Worm (Caenorhabditis elegans) whole organism, L4 larva: Measurements from ENCODE around the gene C25H3.10.

Source experiments
- F37D6.2 ChIP-seq: sonication (generic microtip); optimal IDR thresholded peaks from 2 replicates; lab custom pipeline; 2016; ENCODE audit warnings: mild to moderate bottlenecking, missing genetic modification characterization, missing compliant biosample characterization
- F44E2.7 ChIP-seq: fragments of 200-800 bp; sonication (Bioruptor generic); IDR thresholded peaks from 2 replicates; pipeline ENCODE4 v2.1.2; 2022; ENCODE audit warnings: missing genetic modification characterization, missing compliant biosample characterization
- T20F7.1 ChIP-seq: fragments of 200-800 bp; sonication (Bioruptor generic); optimal IDR thresholded peaks from 2 replicates; lab custom pipeline; 2018; ENCODE audit warnings: mild to moderate bottlenecking, missing genetic modification characterization, missing compliant biosample characterization
- Y5F2A.4 ChIP-seq: fragments of 200-800 bp; sonication (Bioruptor generic); optimal IDR thresholded peaks from 2 replicates; lab custom pipeline; 2018; ENCODE audit warnings: mild to moderate bottlenecking, missing genetic modification characterization, missing compliant biosample characterization
- Y75B8A.6 ChIP-seq: fragments of 200-800 bp; sonication (Bioruptor generic); IDR thresholded peaks from 2 replicates; pipeline ENCODE4 v1.3.6; 2022; ENCODE audit warnings: missing genetic modification reagents, missing genetic modification characterization, missing compliant biosample characterization
- ZK337.2 ChIP-seq: fragments of 200-800 bp; sonication (Bioruptor generic); IDR thresholded peaks from 2 replicates; pipeline ENCODE4 v1.3.6; 2022; ENCODE audit warnings: missing genetic modification reagents, missing genetic modification characterization, missing compliant biosample characterization
- arid-1 ChIP-seq: fragments of 200-800 bp; sonication (Bioruptor generic); conservative IDR thresholded peaks from 2 replicates; pipeline ENCODE4 v1.3.6; 2022; ENCODE audit warnings: missing genetic modification reagents, missing genetic modification characterization, missing compliant biosample characterization
- ceh-32 ChIP-seq: sonication (generic microtip); optimal IDR thresholded peaks from 2 replicates; lab custom pipeline; 2016; ENCODE audit warnings: mild to moderate bottlenecking, missing genetic modification characterization, missing compliant biosample characterization; ENCODE audit not compliant: poor library complexity
- ceh-82 ChIP-seq: sonication (generic microtip); optimal IDR thresholded peaks from 2 replicates; lab custom pipeline; 2017; ENCODE audit warnings: missing biosample characterization, missing genetic modification characterization
- daf-16 ChIP-seq, 3 experiments: sonication (generic microtip); optimal IDR thresholded peaks; 2 replicates each; lab custom pipeline; 2016 to 2017; ENCODE audit warnings: missing genetic modification characterization in 3 of 3, missing genetic modification reagents in 3 of 3, mild to moderate bottlenecking in 2 of 3, missing compliant biosample characterization in 2 of 3, missing biosample characterization in 1 of 3, moderate library complexity in 1 of 3
- dmd-6 ChIP-seq: fragments of 200-800 bp; sonication (Bioruptor generic); IDR thresholded peaks from 2 replicates; pipeline ENCODE4 v1.3.6; 2022; ENCODE audit warnings: missing genetic modification reagents, missing genetic modification characterization, missing compliant biosample characterization
- dmd-8 ChIP-seq: fragments of 200-800 bp; sonication (Bioruptor generic); IDR thresholded peaks from 2 replicates; pipeline ENCODE4 v1.3.6; 2022; ENCODE audit warnings: missing genetic modification characterization, missing compliant biosample characterization
- duxl-1 ChIP-seq: sonication (generic microtip); optimal IDR thresholded peaks from 2 replicates; lab custom pipeline; 2016; ENCODE audit warnings: mild to moderate bottlenecking, missing genetic modification characterization, moderate library complexity, missing compliant biosample characterization; ENCODE audit not compliant: poor library complexity
- dve-1 ChIP-seq: sonication (generic microtip); optimal IDR thresholded peaks from 2 replicates; lab custom pipeline; 2017; ENCODE audit warnings: antibody characterized with exemption, mild to moderate bottlenecking, missing genetic modification characterization, missing compliant biosample characterization; ENCODE audit not compliant: insufficient read depth
- fos-1 ChIP-seq: fragments of 150-350 bp; optimal IDR thresholded peaks from 2 replicates; lab custom pipeline; 2014; ENCODE audit warnings: missing biosample characterization, missing genetic modification characterization
- hlh-11 ChIP-seq: fragments of 200-800 bp; sonication (Bioruptor generic); optimal IDR thresholded peaks from 2 replicates; lab custom pipeline; 2018; ENCODE audit warnings: mild to moderate bottlenecking, missing genetic modification characterization, missing compliant biosample characterization
- hmg-1.1 ChIP-seq: fragments of 200-800 bp; sonication (Bioruptor generic); IDR thresholded peaks from 2 replicates; pipeline ENCODE4 v1.3.6; 2022; ENCODE audit warnings: missing genetic modification reagents, missing genetic modification characterization, missing compliant biosample characterization
- lin-15B ChIP-seq: fragments of 150-350 bp; sonication (generic microtip); optimal IDR thresholded peaks from 3 replicates; lab custom pipeline; 2014; ENCODE audit warnings: missing biosample characterization, missing genetic modification characterization
- lin-38 ChIP-seq: fragments of 200-800 bp; sonication (Bioruptor generic); IDR thresholded peaks from 2 replicates; pipeline ENCODE4 v1.3.6; 2022; ENCODE audit warnings: missing genetic modification reagents, missing genetic modification characterization, missing compliant biosample characterization
- mdl-1 ChIP-seq, 2 experiments: fragments of 150-350 bp in 1 of 2; sonication (generic microtip) in 1 of 2; optimal IDR thresholded peaks; 2 replicates each; lab custom pipeline; 2014 to 2017; ENCODE audit warnings: missing biosample characterization in 2 of 2, missing genetic modification characterization in 2 of 2
- mxl-3 ChIP-seq: fragments of 200-800 bp; sonication (Bioruptor generic); optimal IDR thresholded peaks from 2 replicates; lab custom pipeline; 2018; ENCODE audit warnings: mild to moderate bottlenecking, missing genetic modification characterization, missing compliant biosample characterization
- nhr-10 ChIP-seq: fragments of 150-350 bp; optimal IDR thresholded peaks from 2 replicates; lab custom pipeline; 2014; ENCODE audit warnings: missing biosample characterization, missing genetic modification characterization
- nhr-25 ChIP-seq: sonication (generic microtip); optimal IDR thresholded peaks from 2 replicates; lab custom pipeline; 2017; ENCODE audit warnings: missing genetic modification characterization, mild to moderate bottlenecking, missing compliant biosample characterization, antibody characterized with exemption, moderate library complexity, borderline replicate concordance; ENCODE audit not compliant: insufficient read depth
- nhr-28 ChIP-seq: fragments of 150-350 bp; optimal IDR thresholded peaks from 2 replicates; lab custom pipeline; 2014; ENCODE audit warnings: missing biosample characterization, missing genetic modification characterization
- nhr-41 ChIP-seq: fragments of 200-800 bp; sonication (Bioruptor generic); IDR thresholded peaks from 2 replicates; pipeline ENCODE4 v1.3.6; 2022; ENCODE audit warnings: missing genetic modification reagents, missing genetic modification characterization, missing compliant biosample characterization
- nhr-48 ChIP-seq: sonication (generic microtip); optimal IDR thresholded peaks from 2 replicates; lab custom pipeline; 2016; ENCODE audit warnings: mild to moderate bottlenecking, missing genetic modification characterization, missing compliant biosample characterization
- pha-4 ChIP-seq, 2 experiments: fragments of 150-350 bp in 1 of 2; fragments of 200-800 bp in 1 of 2; sonication (Bioruptor generic) in 1 of 2; IDR thresholded peaks in 1 of 2; optimal IDR thresholded peaks in 1 of 2; 2 replicates each; pipeline versions ENCODE4 v1.3.6 to Lab custom; 2014 to 2022; ENCODE audit warnings: missing genetic modification characterization in 2 of 2, missing genetic modification reagents in 2 of 2, missing biosample characterization in 1 of 2, missing compliant biosample characterization in 1 of 2
- php-3 ChIP-seq: fragments of 200-800 bp; sonication (Bioruptor generic); IDR thresholded peaks from 2 replicates; pipeline ENCODE4 v1.3.6; 2022; ENCODE audit warnings: missing genetic modification reagents, missing genetic modification characterization, missing compliant biosample characterization
- pqm-1 ChIP-seq: sonication (generic microtip); optimal IDR thresholded peaks from 2 replicates; lab custom pipeline; 2017; ENCODE audit warnings: missing biosample characterization, missing genetic modification characterization
- skn-1 ChIP-seq: fragments of 150-350 bp; optimal IDR thresholded peaks from 2 replicates; lab custom pipeline; 2014; ENCODE audit warnings: missing biosample characterization, missing genetic modification characterization
- snpc-4 ChIP-seq: fragments of 150-350 bp; optimal IDR thresholded peaks from 2 replicates; lab custom pipeline; 2014; ENCODE audit warnings: missing biosample characterization, missing genetic modification characterization
- spr-3 ChIP-seq: fragments of 200-800 bp; sonication (Bioruptor generic); optimal IDR thresholded peaks from 2 replicates; lab custom pipeline; 2018; ENCODE audit warnings: mild to moderate bottlenecking, missing genetic modification characterization, missing compliant biosample characterization
- tag-97 ChIP-seq: fragments of 200-800 bp; sonication (Bioruptor generic); IDR thresholded peaks from 2 replicates; pipeline ENCODE4 v1.3.6; 2022; ENCODE audit warnings: missing genetic modification characterization, missing compliant biosample characterization
- unc-39 ChIP-seq: sonication (generic microtip); optimal IDR thresholded peaks from 2 replicates; lab custom pipeline; 2017; ENCODE audit warnings: missing biosample characterization, missing genetic modification characterization
- vab-7 ChIP-seq: fragments of 200-800 bp; sonication (Bioruptor generic); IDR thresholded peaks from 2 replicates; pipeline ENCODE4 v1.3.6; 2022; ENCODE audit warnings: missing genetic modification reagents, missing genetic modification characterization, missing compliant biosample characterization

The C25H3.10 gene

ce11 chrII:5748395-5748794 is 49.6 kb upstream of the C25H3.10 start (continued):
- TF ChIP-seq Y75B8A.6 (no peak), skn-1 (tag; lab: Kevin White, UChicago) (no peak), mdl-1 (tag; optimal IDR thresholded peaks at IDR 0.05; lab: Kevin White, UChicago) (no peak), daf-16 (GFP tag; optimal IDR thresholded peaks at IDR 0.05; lab: Kevin White, UChicago) (peak in 1 of 2 experiments; percentile 0), daf-16 (tag; optimal IDR thresholded peaks at IDR 0.05; lab: Kevin White, UChicago) (peak; percentile 78)

ce11 chrII:5747312-5747711 is 48.5 kb upstream of the C25H3.10 start:
- TF ChIP-seq dmd-6 (GFP tag; lab: Robert Waterston, UW) = peak; percentile 21; the same call in 1 of the 2 replicates
- no peak for TF ChIP-seq nhr-41 (GFP tag; lab: Robert Waterston, UW)
- peak; percentile 72 for TF ChIP-seq nhr-28 (tag; lab: Kevin White, UChicago)
- peak; percentile 30 for TF ChIP-seq hlh-11 (tag; lab: Kevin White, UChicago)
- no peak for TF ChIP-seq arid-1 (GFP tag; lab: Robert Waterston, UW)
- no peak for TF ChIP-seq daf-16 (GFP tag; optimal IDR thresholded peaks at IDR 0.05; lab: Kevin White, UChicago)
- peak; percentile 27 for TF ChIP-seq daf-16 (tag; optimal IDR thresholded peaks at IDR 0.05; lab: Kevin White, UChicago)
- TF ChIP-seq lin-38 (GFP tag; lab: Robert Waterston, UW) = no peak
- TF ChIP-seq pqm-1 (tag; lab: Kevin White, UChicago) = peak; percentile 73
- TF ChIP-seq, all 104 proteins: peak for 5

ce11 chrII:5745088-5745487 is 46.3 kb upstream of the C25H3.10 start, which contains the start of gene F10C1.9:
TSS of gene F10C1.9 (minus strand) at chrII:5745284.
- TF ChIP-seq dmd-6 (GFP tag; lab: Robert Waterston, UW) = 0 out of 2 replicates have a peak, but pooled peaks have one; percentile 17
- no peak for TF ChIP-seq tag-97 (GFP tag; lab: Robert Waterston, UW)

- TF ChIP-seq pha-4 (GFP tag; IDR thresholded peaks at IDR 0.05; lab: Robert Waterston, UW) (no peak), pha-4 (tag; optimal IDR thresholded peaks at IDR 0.05; lab: Kevin White, UChicago) (no peak), dmd-6 (GFP tag; lab: Robert Waterston, UW) (peak; percentile 55), pqm-1 (tag; lab: Kevin White, UChicago) (peak; percentile 52), dve-1 (tag; lab: Kevin White, UChicago) (peak; percentile 59), lin-15B (tag; lab: Kevin White, UChicago) (no peak), nhr-48 (no peak), hlh-11 (tag; lab: Kevin White, UChicago) (no peak), php-3 (GFP tag; lab: Robert Waterston, UW) (no peak), skn-1 (tag; lab: Kevin White, UChicago) (no peak), dmd-8 (GFP tag; lab: Robert Waterston, UW) (no peak)
Observed at ce11 chrII:5744342-5744741, 45.6 kb upstream of the C25H3.10 start.

ce11 chrII:5742767-5743166 is 44.0 kb upstream of the C25H3.10 start:
- TF ChIP-seq mxl-3 (GFP tag; lab: Kevin White, UChicago) (no peak), pqm-1 (tag; lab: Kevin White, UChicago) (peak; percentile 71), T20F7.1 (GFP tag; lab: Kevin White, UChicago) (no peak), dmd-6 (GFP tag; lab: Robert Waterston, UW) (0 out of 2 replicates have a peak, but pooled peaks have one; percentile 9)
- TF ChIP-seq, all 104 proteins: peak for 2

- no peak for TF ChIP-seq spr-3
- TF ChIP-seq hmg-1.1 (GFP tag; lab: Robert Waterston, UW) = no peak
- TF ChIP-seq duxl-1 = no peak
- TF ChIP-seq ZK337.2 (GFP tag; lab: Robert Waterston, UW) = no peak
- TF ChIP-seq unc-39 (tag; lab: Kevin White, UChicago) = no peak
- TF ChIP-seq snpc-4 (tag; lab: Kevin White, UChicago) = no peak
- no peak for TF ChIP-seq F44E2.7 (GFP tag; lab: Robert Waterston, UW)
- TF ChIP-seq ceh-82 (tag; lab: Kevin White, UChicago) = no peak
- no peak for TF ChIP-seq T20F7.1 (GFP tag; lab: Kevin White, UChicago)
- TF ChIP-seq ceh-32 = no peak
- TF ChIP-seq nhr-10 = no peak
- TF ChIP-seq arid-1 (GFP tag; lab: Robert Waterston, UW) = no peak
- TF ChIP-seq Y5F2A.4 (GFP tag; lab: Kevin White, UChicago) = no peak
- no peak for TF ChIP-seq nhr-25 (tag; lab: Kevin White, UChicago)
- no peak for TF ChIP-seq F37D6.2 (tag; lab: Kevin White, UChicago)
- TF ChIP-seq dmd-6 (GFP tag; lab: Robert Waterston, UW) = no peak
- TF ChIP-seq fos-1 = no peak
- TF ChIP-seq vab-7 (GFP tag; lab: Robert Waterston, UW) = no peak
- TF ChIP-seq, all 104 proteins: peak for 0
Observed at ce11 chrII:5738795-5739194, 40.0 kb upstream of the C25H3.10 start, which contains the start of gene hlh-14. TSS of gene hlh-14 (minus strand) at chrII:5738895.
